Worm (Caenorhabditis elegans) whole organism, midembryonic: ENCODE results near the gene R08A2.9.

ENCODE experiments used
- cog-1 ChIP-seq: sonication (generic microtip); optimal IDR thresholded peaks from 2 replicates; lab custom pipeline; 2016; ENCODE audit warnings: missing genetic modification characterization, missing compliant biosample characterization
- klf-2 ChIP-seq: fragments of 200-800 bp; sonication (Bioruptor generic); conservative IDR thresholded peaks from 2 replicates; pipeline ENCODE4 v1.3.6; 2022; ENCODE audit warnings: missing genetic modification reagents, missing genetic modification characterization, missing compliant biosample characterization

- TF ChIP-seq cog-1 (tag; lab: Kevin White, UChicago), result no peak
- no peak for TF ChIP-seq klf-2 (GFP tag; lab: Robert Waterston, UW)
These were observed 7.5 kb downstream of the R08A2.9 start, which contains the start of gene R08A2.2 for ce11 chrV:14715608-14716007.
